Fruit fly (Drosophila melanogaster): ENCODE measurements around the gene CG9948.

- TF ChIP-seq CG8319 (GFP tag; optimal IDR thresholded peaks at IDR 0.05): no peak
- no peak for TF ChIP-seq CG9139 (GFP tag; optimal IDR thresholded peaks at IDR 0.05)
These were observed 20.1 kb downstream of the CG9948 start for dm6 chr3L:6975875-6976274.

All from whole organism, prepupa.